Fruit fly (Drosophila melanogaster) whole organism, embryonic: ENCODE results near the gene CG1999.
A peak's percentile ranks its signal among the peaks of the same experiment; 100 is the strongest.

Source experiments
- Adf1 ChIP-seq: fragments of 200-800 bp; sonication (Bioruptor generic); IDR thresholded peaks from 2 replicates; pipeline ENCODE4 v1.3.6; 2022; ENCODE audit warnings: missing biosample characterization, missing genetic modification characterization
- CG10321 ChIP-seq: fragments of 200-800 bp; sonication (Bioruptor generic); IDR thresholded peaks from 2 replicates; pipeline ENCODE4 v1.3.6; 2022; ENCODE audit warnings: missing biosample characterization, missing genetic modification characterization
- CG10959 ChIP-seq: fragments of 200-800 bp; sonication (Bioruptor generic); IDR thresholded peaks from 2 replicates; pipeline ENCODE4 v1.3.6; 2022; ENCODE audit warnings: missing biosample characterization, missing genetic modification characterization
- CG11696 ChIP-seq: fragments of 200-800 bp; sonication (Bioruptor generic); IDR thresholded peaks from 2 replicates; pipeline ENCODE4 v1.3.6; 2022; ENCODE audit warnings: missing biosample characterization, missing genetic modification characterization
- CG12071 ChIP-seq: fragments of 200-800 bp; sonication (Bioruptor generic); optimal IDR thresholded peaks from 3 replicates; lab custom pipeline; 2018; ENCODE audit warnings: missing biosample characterization, mild to moderate bottlenecking, missing genetic modification characterization
- CG12155 ChIP-seq: fragments of 200-800 bp; sonication (Bioruptor generic); optimal IDR thresholded peaks from 3 replicates; lab custom pipeline; 2016; ENCODE audit warnings: missing biosample characterization, missing genetic modification characterization
- CG13775 ChIP-seq: fragments of 200-800 bp; sonication (Bioruptor generic); optimal IDR thresholded peaks from 3 replicates; lab custom pipeline; 2017; ENCODE audit warnings: missing biosample characterization, mild to moderate bottlenecking, missing genetic modification characterization
- CG1603 ChIP-seq: fragments of 200-800 bp; sonication (Bioruptor generic); optimal IDR thresholded peaks from 2 replicates; lab custom pipeline; 2019; ENCODE audit warnings: missing biosample characterization, mild to moderate bottlenecking, missing genetic modification characterization, moderate library complexity
- CG17186 ChIP-seq: fragments of 200-800 bp; sonication (Bioruptor generic); optimal IDR thresholded peaks from 3 replicates; lab custom pipeline; 2017; ENCODE audit warnings: missing biosample characterization, missing genetic modification reagents, missing genetic modification characterization
- CG1832 ChIP-seq: fragments of 200-800 bp; sonication (Bioruptor generic); optimal IDR thresholded peaks from 2 replicates; lab custom pipeline; 2017; ENCODE audit warnings: missing biosample characterization, mild to moderate bottlenecking, missing genetic modification characterization, inconsistent platforms
- CG2129 ChIP-seq: fragments of 200-800 bp; sonication (Bioruptor generic); IDR thresholded peaks from 2 replicates; pipeline ENCODE4 v1.3.6; 2022; ENCODE audit warnings: missing biosample characterization, missing genetic modification characterization; ENCODE audit not compliant: partially characterized antibody
- CG2875 ChIP-seq: fragments of 200-800 bp; sonication (Bioruptor generic); optimal IDR thresholded peaks from 2 replicates; lab custom pipeline; 2017; ENCODE audit warnings: missing biosample characterization, mild to moderate bottlenecking, missing genetic modification characterization, missing genetic modification reagents
- CG3407 ChIP-seq: fragments of 200-800 bp; sonication (Bioruptor generic); optimal IDR thresholded peaks from 2 replicates; lab custom pipeline; 2018; ENCODE audit warnings: missing biosample characterization, mild to moderate bottlenecking, missing genetic modification characterization
- CG34224 ChIP-seq: fragments of 200-800 bp; sonication (Bioruptor generic); IDR thresholded peaks from 3 replicates; pipeline ENCODE4 v1.3.6; 2022; ENCODE audit warnings: missing biosample characterization, missing genetic modification characterization; ENCODE audit not compliant: partially characterized antibody
- CG3995 ChIP-seq: fragments of 200-800 bp; sonication (Bioruptor generic); optimal IDR thresholded peaks from 3 replicates; lab custom pipeline; 2016; ENCODE audit warnings: missing biosample characterization, missing genetic modification characterization
- CG4424 ChIP-seq: fragments of 200-800 bp; sonication (Bioruptor generic); optimal IDR thresholded peaks from 3 replicates; lab custom pipeline; 2016; ENCODE audit warnings: missing biosample characterization, missing genetic modification characterization
- CG4730 ChIP-seq: fragments of 200-800 bp; sonication (Bioruptor generic); IDR thresholded peaks from 2 replicates; pipeline ENCODE4 v1.3.6; 2022; ENCODE audit warnings: missing biosample characterization, missing genetic modification characterization
- CG5180 ChIP-seq: fragments of 200-800 bp; sonication (Bioruptor generic); optimal IDR thresholded peaks from 3 replicates; lab custom pipeline; 2017; ENCODE audit warnings: missing biosample characterization, missing genetic modification characterization, mild to moderate bottlenecking, moderate library complexity, missing genetic modification reagents
- CG6683 ChIP-seq: fragments of 200-800 bp; sonication (Bioruptor generic); optimal IDR thresholded peaks from 2 replicates; lab custom pipeline; 2017; ENCODE audit warnings: missing biosample characterization, mild to moderate bottlenecking, missing genetic modification characterization, missing genetic modification reagents
- CG6854 ChIP-seq: fragments of 200-800 bp; sonication (Bioruptor generic); optimal IDR thresholded peaks from 3 replicates; lab custom pipeline; 2017; ENCODE audit warnings: missing biosample characterization, mild to moderate bottlenecking, missing genetic modification characterization
- CG7271 ChIP-seq: fragments of 200-800 bp; sonication (Bioruptor generic); optimal IDR thresholded peaks from 2 replicates; lab custom pipeline; 2018; ENCODE audit warnings: missing biosample characterization, mild to moderate bottlenecking, missing genetic modification characterization, moderate library complexity
- CG9215 ChIP-seq: fragments of 200-800 bp; sonication (Bioruptor generic); IDR thresholded peaks from 2 replicates; pipeline ENCODE4 v1.3.6; 2022; ENCODE audit warnings: missing biosample characterization, missing genetic modification characterization
- CG9876 ChIP-seq: fragments of 200-800 bp; sonication (Bioruptor generic); optimal IDR thresholded peaks from 2 replicates; lab custom pipeline; 2016; ENCODE audit warnings: missing biosample characterization, missing genetic modification characterization
- D ChIP-seq, 2 experiments: fragments of 200-800 bp in 1 of 2; fragments of >200 bp in 1 of 2; sonication (Bioruptor generic) in 1 of 2; optimal IDR thresholded peaks; 2 replicates in 1 of 2; 3 replicates in 1 of 2; lab custom pipeline; 2017; ENCODE audit warnings: mild to moderate bottlenecking in 1 of 2, missing biosample characterization in 1 of 2, missing genetic modification characterization in 1 of 2, missing genetic modification reagents in 1 of 2
- HLH3B ChIP-seq: fragments of 200-800 bp; sonication (Bioruptor generic); IDR thresholded peaks from 2 replicates; pipeline ENCODE4 v1.3.6; 2022; ENCODE audit warnings: missing biosample characterization, missing genetic modification characterization
- Mad ChIP-seq: fragments of 200-800 bp; sonication (Bioruptor generic); optimal IDR thresholded peaks from 2 replicates; lab custom pipeline; 2016; ENCODE audit warnings: missing biosample characterization, missing genetic modification characterization
- NC2α ChIP-seq: fragments of 200-800 bp; sonication (Bioruptor generic); optimal IDR thresholded peaks from 2 replicates; lab custom pipeline; 2016; ENCODE audit warnings: missing biosample characterization, missing genetic modification characterization
- NFAT ChIP-seq: fragments of 200-800 bp; sonication (Bioruptor generic); IDR thresholded peaks from 2 replicates; pipeline ENCODE4 v1.3.6; 2022; ENCODE audit warnings: missing biosample characterization, missing genetic modification characterization
- TFAM ChIP-seq: fragments of 200-800 bp; sonication (Bioruptor generic); optimal IDR thresholded peaks from 2 replicates; lab custom pipeline; 2017; ENCODE audit warnings: missing biosample characterization, missing genetic modification characterization, inconsistent platforms
- Xrp1 ChIP-seq: fragments of 200-800 bp; sonication (Bioruptor generic); IDR thresholded peaks from 2 replicates; pipeline ENCODE4 v1.3.6; 2022; ENCODE audit warnings: missing biosample characterization, missing genetic modification characterization
- YL-1 ChIP-seq: fragments of 200-800 bp; sonication (Bioruptor generic); optimal IDR thresholded peaks from 3 replicates; lab custom pipeline; 2017; ENCODE audit warnings: missing biosample characterization, mild to moderate bottlenecking, missing genetic modification characterization
- amos ChIP-seq: fragments of 200-800 bp; sonication (Bioruptor generic); IDR thresholded peaks from 2 replicates; pipeline ENCODE4 v1.3.6; 2022; ENCODE audit warnings: missing biosample characterization, missing genetic modification characterization; ENCODE audit not compliant: partially characterized antibody
- az2 ChIP-seq: fragments of 200-800 bp; sonication (Bioruptor generic); optimal IDR thresholded peaks from 3 replicates; lab custom pipeline; 2016; ENCODE audit warnings: missing biosample characterization, missing genetic modification characterization
- cato ChIP-seq: fragments of 200-800 bp; sonication (Bioruptor generic); optimal IDR thresholded peaks from 2 replicates; lab custom pipeline; 2016; ENCODE audit warnings: missing biosample characterization, missing genetic modification characterization, borderline replicate concordance
- chinmo ChIP-seq: fragments of 200-800 bp; sonication (Bioruptor generic); IDR thresholded peaks from 4 replicates; pipeline ENCODE4 v1.3.6; 2022; ENCODE audit warnings: missing biosample characterization, missing genetic modification characterization; ENCODE audit not compliant: partially characterized antibody
- chn ChIP-seq: fragments of 200-800 bp; sonication (Bioruptor generic); optimal IDR thresholded peaks from 2 replicates; lab custom pipeline; 2016; ENCODE audit warnings: missing biosample characterization, missing genetic modification characterization
- fd3F ChIP-seq: fragments of 200-800 bp; sonication (Bioruptor generic); optimal IDR thresholded peaks from 2 replicates; lab custom pipeline; 2018; ENCODE audit warnings: missing biosample characterization, mild to moderate bottlenecking, missing genetic modification characterization, moderate library complexity
- gsb ChIP-seq: fragments of 200-800 bp; sonication (Bioruptor generic); IDR thresholded peaks from 2 replicates; pipeline ENCODE4 v1.3.6; 2022; ENCODE audit warnings: missing biosample characterization, missing genetic modification characterization
- hb ChIP-seq: fragments of 200-800 bp; sonication (Bioruptor generic); IDR thresholded peaks from 3 replicates; pipeline ENCODE4 v1.3.6; 2022; ENCODE audit warnings: missing biosample characterization, missing genetic modification characterization; ENCODE audit not compliant: partially characterized antibody
- insv ChIP-seq, 2 experiments: fragments of 200-800 bp; sonication (Bioruptor generic); optimal IDR thresholded peaks; 3 replicates each; lab custom pipeline; 2016 to 2018; ENCODE audit warnings: missing biosample characterization in 2 of 2, missing genetic modification characterization in 2 of 2
- inv ChIP-seq: fragments of 200-800 bp; sonication (Bioruptor generic); IDR thresholded peaks from 2 replicates; pipeline ENCODE4 v1.3.6; 2022; ENCODE audit warnings: missing biosample characterization, missing genetic modification characterization; ENCODE audit not compliant: partially characterized antibody
- ken ChIP-seq: fragments of 200-800 bp; sonication (Bioruptor generic); IDR thresholded peaks from 3 replicates; pipeline ENCODE4 v1.3.6; 2022; ENCODE audit warnings: missing biosample characterization, missing genetic modification characterization
- oc ChIP-seq: fragments of 200-800 bp; sonication (Bioruptor generic); optimal IDR thresholded peaks from 2 replicates; lab custom pipeline; 2018; ENCODE audit warnings: missing biosample characterization, mild to moderate bottlenecking, missing genetic modification characterization, moderate library complexity
- sd ChIP-seq: fragments of 200-800 bp; sonication (Bioruptor generic); optimal IDR thresholded peaks from 3 replicates; lab custom pipeline; 2018; ENCODE audit warnings: missing biosample characterization, mild to moderate bottlenecking, missing genetic modification characterization, moderate library complexity
- slbo ChIP-seq: fragments of 200-800 bp; sonication (Bioruptor generic); IDR thresholded peaks from 2 replicates; pipeline ENCODE4 v1.3.6; 2022; ENCODE audit warnings: missing biosample characterization, missing genetic modification characterization
- toy ChIP-seq: fragments of 200-800 bp; sonication (Bioruptor generic); IDR thresholded peaks from 2 replicates; pipeline ENCODE4 v1.3.6; 2022; ENCODE audit warnings: missing biosample characterization, missing genetic modification characterization
- vnd ChIP-seq: fragments of 200-800 bp; sonication (Bioruptor generic); IDR thresholded peaks from 3 replicates; pipeline ENCODE4 v1.3.6; 2022; ENCODE audit warnings: missing biosample characterization, missing genetic modification characterization; ENCODE audit not compliant: partially characterized antibody

Gene CG1999

dm6 chrX:7336121-7336961 is 22.3 kb upstream of the CG1999 start (continued):
- TF ChIP-seq CG5180 (peak; percentile 78), CG6683 (GFP tag; lab: Kevin White, UChicago) (peak; percentile 69), fd3F (GFP tag; lab: Kevin White, UChicago) (peak; percentile 76), CG17186 (GFP tag; lab: Kevin White, UChicago) (peak; percentile 84), gsb (GFP tag; lab: Robert Waterston, UW) (peak; percentile 52), CG1832 (no peak), CG9215 (GFP tag; lab: Robert Waterston, UW) (peak; percentile 69), YL-1 (GFP tag; lab: Kevin White, UChicago) (peak; percentile 10), CG2129 (GFP tag; lab: Robert Waterston, UW) (no peak), az2 (GFP tag; lab: Kevin White, UChicago) (peak; percentile 91), CG6854 (peak; percentile 69), CG4730 (GFP tag; lab: Robert Waterston, UW) (peak; percentile 72), sd (tag; lab: Kevin White, UChicago) (peak; percentile 71), chinmo (GFP tag; lab: Robert Waterston, UW) (peak; percentile 79; the same call in 3 of the 4 replicates), CG2875 (GFP tag; lab: Kevin White, UChicago) (peak; percentile 92), toy (GFP tag; lab: Robert Waterston, UW) (0 out of 2 replicates have a peak, but pooled peaks have one; percentile 16), D (optimal IDR thresholded peaks at IDR 0.05; lab: Kevin White, UChicago) (no peak), D (GFP tag; optimal IDR thresholded peaks at IDR 0.05; lab: Kevin White, UChicago) (peak; percentile 91), Adf1 (no peak), CG1603 (tag; lab: Kevin White, UChicago) (peak; percentile 98), Mad (GFP tag; lab: Kevin White, UChicago) (peak; percentile 89), CG10321 (peak; percentile 58; the same call in 1 of the 2 replicates), oc (peak; percentile 79), CG3407 (GFP tag; lab: Kevin White, UChicago) (peak; percentile 88), CG12071 (GFP tag; lab: Kevin White, UChicago) (peak; percentile 92), Xrp1 (GFP tag; lab: Robert Waterston, UW) (peak; percentile 95), HLH3B (peak; percentile 85), amos (GFP tag; lab: Robert Waterston, UW) (no peak), CG11696 (GFP tag; lab: Robert Waterston, UW) (peak; percentile 99), chn (GFP tag; lab: Kevin White, UChicago) (peak; percentile 89), TFAM (GFP tag; lab: Kevin White, UChicago) (peak; percentile 67), CG9876 (GFP tag; lab: Kevin White, UChicago) (peak; percentile 82), hb (no peak), CG4424 (GFP tag; lab: Kevin White, UChicago) (peak; percentile 93), CG10959 (peak; percentile 83), cato (peak; percentile 86), inv (GFP tag; lab: Robert Waterston, UW) (no peak), CG3995 (peak; percentile 15), CG13775 (peak; percentile 82), vnd (no peak), CG34224 (no peak), NC2α (GFP tag; lab: Kevin White, UChicago) (peak; percentile 85), CG12155 (GFP tag; lab: Kevin White, UChicago) (peak; percentile 72), CG7271 (tag; lab: Kevin White, UChicago) (peak; percentile 52), slbo (GFP tag; lab: Robert Waterston, UW) (peak; percentile 70), insv (GFP tag; optimal IDR thresholded peaks at IDR 0.05; lab: Kevin White, UChicago) (no peak), NFAT (GFP tag; lab: Robert Waterston, UW) (peak; percentile 38; the same call in 1 of the 2 replicates), ken (GFP tag; lab: Robert Waterston, UW) (peak; percentile 87)
